Worm (Caenorhabditis elegans) whole organism, L1 larva: ENCODE measurements around the gene fbxb-114.
A peak's percentile ranks its signal among the peaks of the same experiment; 100 is the strongest.

Experiments
- C04F5.9 ChIP-seq: sonication (generic microtip); optimal IDR thresholded peaks from 2 replicates; lab custom pipeline; 2016; ENCODE audit warnings: missing genetic modification characterization, missing compliant biosample characterization
- C16A3.4 ChIP-seq: fragments of 150-350 bp; optimal IDR thresholded peaks from 2 replicates; lab custom pipeline; 2014; ENCODE audit warnings: missing biosample characterization, missing genetic modification characterization
- ama-1 ChIP-seq: fragments of 150-350 bp; optimal IDR thresholded peaks from 2 replicates; lab custom pipeline; 2014
- ceh-63 ChIP-seq: fragments of 200-800 bp; sonication (Bioruptor generic); optimal IDR thresholded peaks from 2 replicates; lab custom pipeline; 2018; ENCODE audit warnings: mild to moderate bottlenecking, missing genetic modification characterization, missing compliant biosample characterization
- ceh-82 ChIP-seq, 3 experiments: fragments of 150-350 bp in 1 of 3; sonication (generic microtip) in 2 of 3; optimal IDR thresholded peaks; 2 replicates each; lab custom pipeline; 2014 to 2017; ENCODE audit warnings: missing biosample characterization in 3 of 3, missing genetic modification characterization in 3 of 3
- ceh-88 ChIP-seq: fragments of 200-800 bp; sonication (Bioruptor generic); IDR thresholded peaks from 2 replicates; pipeline ENCODE4 v1.3.6; 2022; ENCODE audit warnings: missing genetic modification characterization, missing compliant biosample characterization
- dpl-1 ChIP-seq, 3 experiments: fragments of 150-350 bp in 2 of 3; sonication (generic microtip) in 1 of 3; optimal IDR thresholded peaks; 2 replicates each; lab custom pipeline; 2014 to 2017; ENCODE audit warnings: missing biosample characterization in 3 of 3, missing genetic modification characterization in 3 of 3, missing genetic modification reagents in 3 of 3
- dsc-1 ChIP-seq: sonication (generic microtip); optimal IDR thresholded peaks from 2 replicates; lab custom pipeline; 2016; ENCODE audit warnings: mild to moderate bottlenecking, missing genetic modification characterization, missing compliant biosample characterization
- efl-1 ChIP-seq, 4 experiments: fragments of 150-350 bp; optimal IDR thresholded peaks in 3 of 4; peaks in 1 of 4; 1 replicate in 1 of 4; 2 replicates in 3 of 4; lab custom pipeline; 2014; ENCODE audit warnings: missing biosample characterization in 2 of 4, missing genetic modification characterization in 2 of 4, missing genetic modification reagents in 2 of 4
- egl-13 ChIP-seq: sonication (generic microtip); optimal IDR thresholded peaks from 2 replicates; lab custom pipeline; 2016; ENCODE audit warnings: missing genotype, missing genetic modification reagents, missing genetic modification characterization, missing compliant biosample characterization
- egl-27 ChIP-seq, 2 experiments: fragments of 150-350 bp in 1 of 2; sonication (generic microtip); optimal IDR thresholded peaks; 3 replicates each; lab custom pipeline; 2017 to 2018; ENCODE audit warnings: missing biosample characterization in 2 of 2, missing genetic modification characterization in 2 of 2, missing genetic modification reagents in 2 of 2
- elt-3 ChIP-seq, 6 experiments: fragments of 150-350 bp in 1 of 6; sonication (generic microtip); optimal IDR thresholded peaks; 2 replicates each; lab custom pipeline; 2017 to 2018; ENCODE audit warnings: missing biosample characterization in 6 of 6, missing genetic modification characterization in 6 of 6, inconsistent platforms in 1 of 6
- ets-5 ChIP-seq: fragments of 200-800 bp; sonication (Bioruptor generic); IDR thresholded peaks from 2 replicates; pipeline ENCODE4 v1.3.6; 2022; ENCODE audit warnings: missing genetic modification characterization, missing compliant biosample characterization
- fkh-10 ChIP-seq: sonication (generic microtip); optimal IDR thresholded peaks from 2 replicates; lab custom pipeline; 2017; ENCODE audit warnings: missing biosample characterization, missing genetic modification reagents, missing genetic modification characterization
- fkh-8 ChIP-seq: sonication (generic microtip); optimal IDR thresholded peaks from 2 replicates; lab custom pipeline; 2016; ENCODE audit warnings: mild to moderate bottlenecking, missing genetic modification characterization, missing compliant biosample characterization
- grh-1 ChIP-seq: fragments of 200-800 bp; sonication (Bioruptor generic); IDR thresholded peaks from 2 replicates; pipeline ENCODE4 v1.3.6; 2022; ENCODE audit warnings: missing genetic modification reagents, missing genetic modification characterization, missing compliant biosample characterization
- hpl-2 ChIP-seq: fragments of 150-350 bp; optimal IDR thresholded peaks from 2 replicates; lab custom pipeline; 2014; ENCODE audit warnings: missing biosample characterization, missing genetic modification reagents, missing genetic modification characterization
- isw-1 ChIP-seq: fragments of 200-800 bp; sonication (Bioruptor generic); IDR thresholded peaks from 2 replicates; pipeline ENCODE4 v1.3.6; 2022; ENCODE audit warnings: missing genetic modification characterization, missing compliant biosample characterization
- jun-1 ChIP-seq: fragments of 150-350 bp; optimal IDR thresholded peaks from 2 replicates; lab custom pipeline; 2014; ENCODE audit warnings: missing biosample characterization, missing genetic modification reagents, missing genetic modification characterization
- lin-14 ChIP-seq: fragments of 200-800 bp; sonication (Bioruptor generic); optimal IDR thresholded peaks from 2 replicates; lab custom pipeline; 2018; ENCODE audit warnings: mild to moderate bottlenecking, missing genetic modification characterization, moderate library complexity, missing compliant biosample characterization
- lin-15B ChIP-seq: fragments of 150-350 bp; sonication (generic microtip); optimal IDR thresholded peaks from 3 replicates; lab custom pipeline; 2014; ENCODE audit warnings: missing biosample characterization, missing genetic modification characterization
- lin-35 ChIP-seq, 2 experiments: fragments of 150-350 bp; optimal IDR thresholded peaks; 2 replicates each; lab custom pipeline; 2014; ENCODE audit warnings: missing biosample characterization in 2 of 2, missing genetic modification characterization in 2 of 2, missing genetic modification reagents in 2 of 2
- lin-39 ChIP-seq: fragments of 150-350 bp; optimal IDR thresholded peaks from 2 replicates; lab custom pipeline; 2014; ENCODE audit warnings: missing biosample characterization, missing genetic modification reagents, missing genetic modification characterization
- lir-3 ChIP-seq: sonication (generic microtip); optimal IDR thresholded peaks from 2 replicates; lab custom pipeline; 2016; ENCODE audit warnings: mild to moderate bottlenecking, missing genetic modification characterization, moderate library complexity, missing compliant biosample characterization; ENCODE audit not compliant: poor library complexity
- lsy-2 ChIP-seq, 2 experiments: fragments of 150-350 bp; optimal IDR thresholded peaks; 2 replicates each; lab custom pipeline; 2014; ENCODE audit warnings: missing biosample characterization in 2 of 2, missing genetic modification characterization in 2 of 2
- mab-9 ChIP-seq: fragments of 200-800 bp; sonication (Bioruptor generic); IDR thresholded peaks from 2 replicates; pipeline ENCODE4 v1.3.6; 2022; ENCODE audit warnings: missing genetic modification reagents, missing genetic modification characterization, missing compliant biosample characterization
- mdl-1 ChIP-seq, 2 experiments: fragments of 150-350 bp; optimal IDR thresholded peaks; 2 replicates each; lab custom pipeline; 2014 to 2017; ENCODE audit warnings: missing biosample characterization in 2 of 2, missing genetic modification characterization in 2 of 2, inconsistent platforms in 1 of 2
- mef-2 ChIP-seq: fragments of 150-350 bp; optimal IDR thresholded peaks from 2 replicates; lab custom pipeline; 2014; ENCODE audit warnings: missing biosample characterization, missing genetic modification characterization
- mep-1 ChIP-seq: fragments of 150-350 bp; optimal IDR thresholded peaks from 2 replicates; lab custom pipeline; 2014; ENCODE audit warnings: missing biosample characterization, missing genetic modification characterization
- nhr-20 ChIP-seq: sonication (generic microtip); optimal IDR thresholded peaks from 2 replicates; lab custom pipeline; 2016; ENCODE audit warnings: mild to moderate bottlenecking, missing genetic modification characterization, missing compliant biosample characterization
- nhr-47 ChIP-seq: sonication (generic microtip); optimal IDR thresholded peaks from 2 replicates; lab custom pipeline; 2016; ENCODE audit warnings: mild to moderate bottlenecking, missing genetic modification characterization, moderate library complexity, missing compliant biosample characterization
- nhr-77 ChIP-seq: fragments of 150-350 bp; optimal IDR thresholded peaks from 2 replicates; lab custom pipeline; 2014; ENCODE audit warnings: missing biosample characterization, missing genetic modification characterization
- nhr-84 ChIP-seq: sonication (generic microtip); optimal IDR thresholded peaks from 2 replicates; lab custom pipeline; 2017; ENCODE audit warnings: missing biosample characterization, missing genetic modification characterization
- nhr-85 ChIP-seq: sonication (generic microtip); peaks from one replicate; lab custom pipeline; 2016; ENCODE audit warnings: missing genetic modification characterization, inconsistent platforms, missing compliant biosample characterization
- nhr-90 ChIP-seq: sonication (generic microtip); optimal IDR thresholded peaks from 2 replicates; lab custom pipeline; 2016; ENCODE audit warnings: mild to moderate bottlenecking, missing genetic modification characterization, missing compliant biosample characterization; ENCODE audit not compliant: poor library complexity
- pax-3 ChIP-seq: fragments of 200-800 bp; sonication (Bioruptor generic); optimal IDR thresholded peaks from 2 replicates; lab custom pipeline; 2018; ENCODE audit warnings: mild to moderate bottlenecking, missing genetic modification characterization, moderate library complexity, missing compliant biosample characterization
- rnt-1 ChIP-seq: sonication (generic microtip); optimal IDR thresholded peaks from 2 replicates; lab custom pipeline; 2016; ENCODE audit warnings: mild to moderate bottlenecking, missing genetic modification characterization, moderate library complexity, missing compliant biosample characterization
- skn-1 ChIP-seq: fragments of 150-350 bp; optimal IDR thresholded peaks from 2 replicates; lab custom pipeline; 2014; ENCODE audit warnings: missing biosample characterization, missing genetic modification characterization
- sox-4 ChIP-seq: sonication (generic microtip); optimal IDR thresholded peaks from 2 replicates; lab custom pipeline; 2016; ENCODE audit warnings: missing genetic modification characterization, missing compliant biosample characterization
- sptf-1 ChIP-seq: fragments of 150-350 bp; optimal IDR thresholded peaks from 2 replicates; lab custom pipeline; 2014; ENCODE audit warnings: missing biosample characterization, missing genetic modification characterization
- sup-37 ChIP-seq: fragments of 200-800 bp; sonication (Bioruptor generic); optimal IDR thresholded peaks from 2 replicates; lab custom pipeline; 2018; ENCODE audit warnings: mild to moderate bottlenecking, missing genetic modification characterization, missing compliant biosample characterization
- swsn-7 ChIP-seq: sonication (generic microtip); optimal IDR thresholded peaks from 2 replicates; lab custom pipeline; 2016; ENCODE audit warnings: missing genetic modification characterization, missing compliant biosample characterization
- tlp-1 ChIP-seq: fragments of 150-350 bp; optimal IDR thresholded peaks from 2 replicates; lab custom pipeline; 2014; ENCODE audit warnings: missing biosample characterization, missing genetic modification characterization
- unc-62 ChIP-seq: fragments of 150-350 bp; optimal IDR thresholded peaks from 2 replicates; lab custom pipeline; 2014; ENCODE audit warnings: missing biosample characterization, missing genetic modification reagents, missing genetic modification characterization
- unc-86 ChIP-seq: sonication (generic microtip); optimal IDR thresholded peaks from 2 replicates; lab custom pipeline; 2016; ENCODE audit warnings: missing genetic modification characterization, missing compliant biosample characterization
- unc-98 ChIP-seq: fragments of 200-800 bp; sonication (Bioruptor generic); IDR thresholded peaks from 2 replicates; pipeline ENCODE4 v1.3.6; 2022; ENCODE audit warnings: missing genetic modification characterization, missing compliant biosample characterization
- zip-4 ChIP-seq: fragments of 200-800 bp; sonication (Bioruptor generic); optimal IDR thresholded peaks from 2 replicates; lab custom pipeline; 2018; ENCODE audit warnings: mild to moderate bottlenecking, missing genetic modification characterization, moderate library complexity, missing compliant biosample characterization

fbxb-114 gene

DNA sequence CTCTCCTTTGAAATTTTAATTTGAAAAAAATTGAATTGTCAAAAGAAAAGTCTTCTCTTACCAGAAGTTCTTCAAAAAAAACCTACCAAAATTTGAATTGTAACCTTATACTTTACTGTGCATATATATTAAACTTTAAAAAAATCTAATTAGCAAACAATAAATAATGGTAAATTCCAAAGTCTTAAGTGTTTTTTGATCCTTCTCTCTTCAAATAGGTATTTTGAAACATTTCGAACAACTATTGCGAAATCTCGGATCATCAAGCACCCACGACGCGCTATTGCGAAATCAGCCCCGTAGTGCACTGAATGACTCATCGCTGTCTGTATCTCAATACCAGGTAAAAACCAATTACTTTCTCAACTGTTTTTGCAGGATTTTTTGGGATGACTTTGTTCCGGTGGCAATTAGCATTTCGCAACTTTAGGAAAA lies 9.0 kb downstream of the fbxb-114 start (continued):
- TF ChIP-seq dsc-1 (tag; lab: Kevin White, UChicago) = no peak
- TF ChIP-seq egl-27 (tag; optimal IDR thresholded peaks at IDR 0.05; lab: Kevin White, UChicago) = peak in 1 of 2 experiments; percentile 50
- TF ChIP-seq jun-1 (tag; lab: Kevin White, UChicago) = peak; percentile 79
- peak; percentile 47 for TF ChIP-seq pax-3
- no peak for TF ChIP-seq lin-39
- TF ChIP-seq lsy-2 (tag; optimal IDR thresholded peaks at IDR 0.05; lab: Kevin White, UChicago) = peak; percentile 7 to 39
- no peak for TF ChIP-seq mef-2
- TF ChIP-seq hpl-2 = peak; percentile 28
- peak; percentile 15; the same call in 1 of the 2 replicates for TF ChIP-seq ceh-88 (GFP tag; lab: Robert Waterston, UW)
- TF ChIP-seq nhr-85 (tag; lab: Kevin White, UChicago) = peak; percentile 19
- TF ChIP-seq skn-1 (tag; lab: Kevin White, UChicago) = peak; percentile 76
- peak; percentile 21 to 33 (median 21) for TF ChIP-seq ceh-82 (tag; optimal IDR thresholded peaks at IDR 0.05; lab: Kevin White, UChicago)
- peak; percentile 47 for TF ChIP-seq nhr-47 (tag; lab: Kevin White, UChicago)
- TF ChIP-seq zip-4 (GFP tag; lab: Kevin White, UChicago) = peak; percentile 94
- peak in 2 of 6 experiments; percentile 21 to 56 for TF ChIP-seq elt-3 (tag; optimal IDR thresholded peaks at IDR 0.05; lab: Kevin White, UChicago)
- TF ChIP-seq ama-1 = peak; percentile 91
- TF ChIP-seq lin-35 (GFP tag; optimal IDR thresholded peaks at IDR 0.05; lab: Kevin White, UChicago) = peak; percentile 39 to 44
- TF ChIP-seq unc-62 = no peak
- peak in 1 of 2 experiments; percentile 54 for TF ChIP-seq efl-1 (optimal IDR thresholded peaks at IDR 0.05; lab: Kevin White, UChicago)
- TF ChIP-seq efl-1 (GFP tag; optimal IDR thresholded peaks at IDR 0.05 in 1 of 2; lab: Kevin White, UChicago) = peak in 1 of 2 experiments; percentile 72
- peak; percentile 1 for TF ChIP-seq swsn-7 (tag; lab: Kevin White, UChicago)
- peak; percentile 6 for TF ChIP-seq egl-13 (tag; lab: Kevin White, UChicago)
- no peak; the same call in none of the 2 replicates for TF ChIP-seq mab-9
- TF ChIP-seq sox-4 (tag; lab: Kevin White, UChicago) = no peak
- TF ChIP-seq mdl-1 (tag; optimal IDR thresholded peaks at IDR 0.05; lab: Kevin White, UChicago) = peak in 1 of 2 experiments; percentile 62
- TF ChIP-seq tlp-1 = no peak
- TF ChIP-seq fkh-10 = no peak
- peak; percentile 43 for TF ChIP-seq lin-14 (GFP tag; lab: Kevin White, UChicago)
- no peak for TF ChIP-seq unc-98 (GFP tag; lab: Robert Waterston, UW)
- no peak for TF ChIP-seq C04F5.9 (tag; lab: Kevin White, UChicago)
- peak; percentile 56 for TF ChIP-seq isw-1 (GFP tag; lab: Robert Waterston, UW)
- no peak for TF ChIP-seq unc-86
- peak; percentile 28 for TF ChIP-seq ceh-63 (GFP tag; lab: Kevin White, UChicago)

DNA sequence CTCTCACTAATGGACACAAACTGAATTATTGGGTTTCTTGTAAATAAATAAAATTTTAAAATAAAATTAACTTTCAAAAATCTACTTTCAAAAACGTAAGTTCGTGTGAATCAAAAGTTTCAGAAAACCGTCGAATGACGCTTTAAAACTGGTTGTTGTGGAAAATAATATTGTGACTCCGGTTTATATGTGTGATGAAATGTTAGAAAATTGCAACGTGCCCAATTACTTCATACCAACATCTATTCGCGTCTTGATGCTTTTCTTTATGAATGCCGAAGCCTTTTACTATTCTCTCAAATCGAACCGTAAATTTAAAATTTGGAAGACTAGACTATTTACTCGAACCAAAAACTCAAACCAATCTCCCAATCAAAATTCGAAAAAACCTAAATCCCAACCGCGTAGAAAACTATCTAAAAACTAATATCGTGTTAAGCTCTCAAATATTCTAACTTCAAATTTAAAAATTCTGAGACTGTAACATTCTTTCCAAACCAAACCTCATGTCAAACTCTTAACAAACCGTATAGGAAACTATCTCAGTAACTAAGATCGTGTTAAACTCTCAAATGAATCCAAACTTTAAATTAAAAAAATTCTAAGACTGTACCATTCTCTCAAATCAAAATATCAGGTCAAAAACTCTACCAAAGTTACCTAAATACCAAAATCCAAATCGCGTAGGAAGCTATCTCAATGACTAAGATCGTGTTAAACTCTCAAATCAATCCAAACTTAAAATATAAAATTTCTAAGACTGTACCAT lies 9.8 kb downstream of the fbxb-114 start:
- TF ChIP-seq dsc-1 (tag; lab: Kevin White, UChicago) (peak; percentile 11), C16A3.4 (peak; percentile 56), nhr-20 (peak; percentile 47), sptf-1 (tag; lab: Kevin White, UChicago) (no peak), lsy-2 (tag; optimal IDR thresholded peaks at IDR 0.05; lab: Kevin White, UChicago) (peak in 1 of 2 experiments; percentile 45), nhr-47 (tag; lab: Kevin White, UChicago) (peak; percentile 47), rnt-1 (tag; lab: Kevin White, UChicago) (peak; percentile 76), mdl-1 (tag; optimal IDR thresholded peaks at IDR 0.05; lab: Kevin White, UChicago) (peak in 1 of 2 experiments; percentile 5), swsn-7 (tag; lab: Kevin White, UChicago) (peak; percentile 28), ceh-88 (GFP tag; lab: Robert Waterston, UW) (peak; percentile 79), nhr-84 (peak; percentile 12), lir-3 (tag; lab: Kevin White, UChicago) (no peak), egl-27 (tag; optimal IDR thresholded peaks at IDR 0.05; lab: Kevin White, UChicago) (peak in 1 of 2 experiments; percentile 38), lin-35 (GFP tag; optimal IDR thresholded peaks at IDR 0.05; lab: Kevin White, UChicago) (peak in 1 of 2 experiments; percentile 45), ama-1 (peak; percentile 99), grh-1 (peak; percentile 69), C04F5.9 (tag; lab: Kevin White, UChicago) (no peak), nhr-90 (tag; lab: Kevin White, UChicago) (peak; percentile 50), lin-15B (tag; lab: Kevin White, UChicago) (no peak), dpl-1 (GFP tag; optimal IDR thresholded peaks at IDR 0.05; lab: Kevin White, UChicago) (peak in 2 of 3 experiments; percentile 26 to 29), sup-37 (GFP tag; lab: Kevin White, UChicago) (peak; percentile 34), mab-9 (peak; percentile 83), ets-5 (0 out of 2 replicates have a peak, but pooled peaks have one; percentile 89), fkh-8 (tag; lab: Kevin White, UChicago) (no peak), isw-1 (GFP tag; lab: Robert Waterston, UW) (peak; percentile 47), mep-1 (tag; lab: Kevin White, UChicago) (peak; percentile 46), lin-39 (no peak), nhr-77 (tag; lab: Kevin White, UChicago) (peak; percentile 37)
